Fruit fly (Drosophila melanogaster) whole organism, adult: Measurements from ENCODE around the gene S6KL.
A peak's percentile ranks its signal among the peaks of the same experiment; 100 is the strongest.

Source experiments
- CG11617 ChIP-seq: fragments of 200-800 bp; sonication (Bioruptor generic); optimal IDR thresholded peaks from 2 replicates; lab custom pipeline; 2017; ENCODE audit warnings: mild to moderate bottlenecking, missing biosample characterization, missing genetic modification reagents, missing genetic modification characterization
- CG12768 ChIP-seq: fragments of 200-800 bp; sonication (Bioruptor generic); optimal IDR thresholded peaks from 2 replicates; lab custom pipeline; 2017; ENCODE audit warnings: missing biosample characterization, missing genetic modification characterization, mild to moderate bottlenecking, moderate library complexity, missing genetic modification reagents
- CG14711 ChIP-seq: fragments of 200-800 bp; sonication (Bioruptor generic); optimal IDR thresholded peaks from 2 replicates; lab custom pipeline; 2018; ENCODE audit warnings: missing biosample characterization, mild to moderate bottlenecking, missing genetic modification characterization, moderate library complexity
- CG1620 ChIP-seq: fragments of 200-800 bp; sonication (Bioruptor generic); optimal IDR thresholded peaks from 2 replicates; lab custom pipeline; 2016; ENCODE audit warnings: missing biosample characterization, missing genetic modification characterization
- CG33017 ChIP-seq: fragments of 200-800 bp; sonication (Bioruptor generic); optimal IDR thresholded peaks from 2 replicates; lab custom pipeline; 2018; ENCODE audit warnings: missing biosample characterization, mild to moderate bottlenecking, missing genetic modification characterization, moderate library complexity
- CG5204 ChIP-seq: fragments of 200-800 bp; sonication (Bioruptor generic); optimal IDR thresholded peaks from 2 replicates; lab custom pipeline; 2016; ENCODE audit warnings: missing biosample characterization, missing genetic modification characterization
- CG7045 ChIP-seq: fragments of 200-800 bp; sonication (Bioruptor generic); optimal IDR thresholded peaks from 2 replicates; lab custom pipeline; 2017; ENCODE audit warnings: missing biosample characterization, mild to moderate bottlenecking, missing genetic modification characterization
- CG7101 ChIP-seq: fragments of 200-800 bp; sonication (Bioruptor generic); optimal IDR thresholded peaks from 2 replicates; lab custom pipeline; 2018; ENCODE audit warnings: missing biosample characterization, mild to moderate bottlenecking, missing genetic modification characterization, moderate library complexity
- Clk ChIP-seq: fragments of 200-800 bp; sonication (Bioruptor generic); optimal IDR thresholded peaks from 2 replicates; lab custom pipeline; 2017; ENCODE audit warnings: missing biosample characterization, missing genetic modification characterization
- Crg-1 ChIP-seq: fragments of 200-800 bp; sonication (Bioruptor generic); optimal IDR thresholded peaks from 2 replicates; lab custom pipeline; 2016; ENCODE audit warnings: missing biosample characterization, missing genetic modification characterization
- Hr96 ChIP-seq: fragments of 200-800 bp; sonication (Bioruptor generic); optimal IDR thresholded peaks from 2 replicates; lab custom pipeline; 2016; ENCODE audit warnings: missing biosample characterization, missing genetic modification characterization
- Mnt ChIP-seq: fragments of 200-800 bp; sonication (Bioruptor generic); optimal IDR thresholded peaks from 2 replicates; lab custom pipeline; 2016; ENCODE audit warnings: missing biosample characterization, mild to moderate bottlenecking, missing genetic modification characterization
- bab1 ChIP-seq: fragments of 200-800 bp; sonication (Bioruptor generic); optimal IDR thresholded peaks from 3 replicates; lab custom pipeline; 2019; ENCODE audit warnings: missing biosample characterization, mild to moderate bottlenecking, missing genetic modification characterization, moderate library complexity
- cic ChIP-seq: fragments of 200-800 bp; sonication (Bioruptor generic); optimal IDR thresholded peaks from 2 replicates; lab custom pipeline; 2017; ENCODE audit warnings: missing biosample characterization, mild to moderate bottlenecking, missing genetic modification characterization, moderate library complexity
- cnc ChIP-seq, 2 experiments: fragments of >200 bp; optimal IDR thresholded peaks; 2 replicates each; lab custom pipeline; 2017
- kay ChIP-seq: fragments of 200-800 bp; sonication (Bioruptor generic); peaks from one replicate; lab custom pipeline; 2016; ENCODE audit warnings: missing biosample characterization, missing genetic modification characterization, borderline replicate concordance
- ovo ChIP-seq: fragments of 200-800 bp; sonication (Bioruptor generic); optimal IDR thresholded peaks from 2 replicates; lab custom pipeline; 2016; ENCODE audit warnings: missing biosample characterization, missing genetic modification characterization
- pad ChIP-seq: fragments of 200-800 bp; sonication (Bioruptor generic); optimal IDR thresholded peaks from 3 replicates; lab custom pipeline; 2017; ENCODE audit warnings: missing biosample characterization, missing genetic modification characterization, mild to moderate bottlenecking, moderate library complexity, missing genetic modification reagents
- tj ChIP-seq: fragments of 200-800 bp; sonication (Bioruptor generic); optimal IDR thresholded peaks from 3 replicates; lab custom pipeline; 2017; ENCODE audit warnings: missing biosample characterization, mild to moderate bottlenecking, missing genetic modification characterization, moderate library complexity
- toe ChIP-seq: fragments of 200-800 bp; sonication (Bioruptor generic); optimal IDR thresholded peaks from 2 replicates; lab custom pipeline; 2016; ENCODE audit warnings: missing biosample characterization, missing genetic modification characterization

S6KL gene

dm6 chrX:18830396-18830795 is 42.1 kb downstream of the S6KL start, which contains the start of gene CG7101:
Gene CG7101 (plus strand): TSS chrX:18830591.
- TF ChIP-seq bab1 (peak; percentile 27), cnc (optimal IDR thresholded peaks at IDR 0.05; lab: Kevin White, UChicago) (no peak)

dm6 chrX:18832371-18832852 is 44.1 kb downstream of the S6KL start, which contains the start of gene Pvf1:
Gene Pvf1 (plus strand): TSS chrX:18832682.
- no peak for TF ChIP-seq cic
- peak; percentile 47 for TF ChIP-seq CG7101 (tag; lab: Kevin White, UChicago)
- TF ChIP-seq CG7045 (GFP tag; lab: Kevin White, UChicago): no peak
- TF ChIP-seq Clk (GFP tag; lab: Kevin White, UChicago): no peak
- TF ChIP-seq CG11617 (GFP tag; lab: Kevin White, UChicago): no peak
- TF ChIP-seq CG12768 (GFP tag; lab: Kevin White, UChicago): peak; percentile 5
- peak; percentile 54 for TF ChIP-seq pad
- TF ChIP-seq toe (GFP tag; lab: Kevin White, UChicago): no peak
- peak; percentile 47 for TF ChIP-seq bab1
- no peak for TF ChIP-seq CG14711 (tag; lab: Kevin White, UChicago)
- TF ChIP-seq ovo (GFP tag; lab: Kevin White, UChicago): peak; percentile 63
- no peak for TF ChIP-seq CG5204 (GFP tag; lab: Kevin White, UChicago)
- no peak for TF ChIP-seq cnc (optimal IDR thresholded peaks at IDR 0.05; lab: Kevin White, UChicago)
- TF ChIP-seq tj (GFP tag; lab: Kevin White, UChicago): peak; percentile 18
- TF ChIP-seq CG1620: no peak
- no peak for TF ChIP-seq kay (GFP tag; lab: Kevin White, UChicago)
- TF ChIP-seq Mnt (GFP tag; lab: Kevin White, UChicago): peak; percentile 23
- no peak for TF ChIP-seq Crg-1 (GFP tag; lab: Kevin White, UChicago)
- no peak for TF ChIP-seq CG33017 (tag; lab: Kevin White, UChicago)
- TF ChIP-seq Hr96 (GFP tag; lab: Kevin White, UChicago): no peak

dm6 chrX:18834399-18834798 is 46.1 kb downstream of the S6KL start:
- TF ChIP-seq CG14711 (tag; lab: Kevin White, UChicago) (peak; percentile 44), CG7101 (tag; lab: Kevin White, UChicago) (peak; percentile 45), Clk (GFP tag; lab: Kevin White, UChicago) (no peak), CG12768 (GFP tag; lab: Kevin White, UChicago) (no peak), CG7045 (GFP tag; lab: Kevin White, UChicago) (no peak), Crg-1 (GFP tag; lab: Kevin White, UChicago) (no peak), kay (GFP tag; lab: Kevin White, UChicago) (no peak), pad (no peak), bab1 (peak; percentile 19), CG33017 (tag; lab: Kevin White, UChicago) (no peak), Hr96 (GFP tag; lab: Kevin White, UChicago) (no peak), Mnt (GFP tag; lab: Kevin White, UChicago) (no peak), tj (GFP tag; lab: Kevin White, UChicago) (no peak), toe (GFP tag; lab: Kevin White, UChicago) (no peak)

DNA sequence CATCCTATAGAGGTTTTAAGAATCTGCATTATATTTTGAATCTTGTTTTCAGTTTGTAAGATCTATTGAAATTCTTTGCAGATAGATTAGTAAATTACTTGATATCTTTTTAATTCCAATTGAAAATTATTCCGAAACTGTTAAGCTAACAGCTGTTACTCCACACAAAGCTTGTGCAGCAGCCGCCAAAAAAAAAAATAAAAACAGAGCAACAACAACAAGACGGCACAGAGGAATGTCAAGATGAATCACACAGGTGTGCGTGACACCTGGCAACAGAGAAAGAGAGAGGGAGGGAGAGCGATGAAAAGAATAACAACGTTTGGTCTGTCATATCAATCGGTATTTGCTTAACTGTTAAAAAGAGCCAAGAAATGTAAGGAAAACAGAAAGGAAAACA is 46.7 kb downstream of the S6KL start:
- no peak for TF ChIP-seq CG7045 (GFP tag; lab: Kevin White, UChicago)
- TF ChIP-seq Crg-1 (GFP tag; lab: Kevin White, UChicago): no peak
- no peak for TF ChIP-seq cic
- TF ChIP-seq CG1620: no peak
- TF ChIP-seq tj (GFP tag; lab: Kevin White, UChicago): no peak
- TF ChIP-seq CG7101 (tag; lab: Kevin White, UChicago): peak; percentile 23

dm6 chrX:18835500-18835899 is 47.2 kb downstream of the S6KL start:
- TF ChIP-seq CG7101 (tag; lab: Kevin White, UChicago) (no peak), pad (peak; percentile 43), ovo (GFP tag; lab: Kevin White, UChicago) (peak; percentile 86), kay (GFP tag; lab: Kevin White, UChicago) (peak; percentile 79)

- peak; percentile 61 for TF ChIP-seq cic
- TF ChIP-seq CG14711 (tag; lab: Kevin White, UChicago): no peak
Measured at dm6 chrX:18836315-18836714, 48.1 kb downstream of the S6KL start.

DNA sequence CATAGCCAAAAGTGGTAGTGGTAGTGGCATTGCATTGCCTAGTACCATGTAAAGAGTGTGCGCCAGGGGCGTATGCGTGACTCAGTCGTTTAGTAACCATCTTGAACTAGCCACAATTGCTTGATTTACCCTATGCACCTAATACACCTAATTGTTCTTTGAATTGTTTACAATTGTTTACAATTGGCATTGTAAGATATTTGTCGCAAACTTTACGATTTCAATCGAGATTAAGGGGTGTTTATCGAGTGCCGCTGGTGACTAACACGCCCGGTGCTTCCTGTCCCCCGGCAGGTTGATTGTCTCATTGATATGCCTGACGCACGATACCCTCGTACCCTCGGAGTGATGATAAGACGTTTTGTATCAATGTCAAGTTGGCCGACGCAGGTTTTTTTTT is 48.8 kb downstream of the S6KL start:
- TF ChIP-seq tj (GFP tag; lab: Kevin White, UChicago): peak; percentile 30
- no peak for TF ChIP-seq pad
- TF ChIP-seq CG7045 (GFP tag; lab: Kevin White, UChicago): no peak
- no peak for TF ChIP-seq CG1620
- TF ChIP-seq Mnt (GFP tag; lab: Kevin White, UChicago): peak; percentile 8
- TF ChIP-seq Crg-1 (GFP tag; lab: Kevin White, UChicago): no peak
- no peak for TF ChIP-seq CG5204 (GFP tag; lab: Kevin White, UChicago)
- TF ChIP-seq cnc (optimal IDR thresholded peaks at IDR 0.05; lab: Kevin White, UChicago): no peak
- TF ChIP-seq ovo (GFP tag; lab: Kevin White, UChicago): no peak
- no peak for TF ChIP-seq toe (GFP tag; lab: Kevin White, UChicago)
- no peak for TF ChIP-seq CG12768 (GFP tag; lab: Kevin White, UChicago)
- peak; percentile 46 for TF ChIP-seq CG11617 (GFP tag; lab: Kevin White, UChicago)
- TF ChIP-seq cic: peak; percentile 59
- TF ChIP-seq CG7101 (tag; lab: Kevin White, UChicago): peak; percentile 58
- TF ChIP-seq Clk (GFP tag; lab: Kevin White, UChicago): no peak
- no peak for TF ChIP-seq bab1
- no peak for TF ChIP-seq CG14711 (tag; lab: Kevin White, UChicago)
- TF ChIP-seq Hr96 (GFP tag; lab: Kevin White, UChicago): peak; percentile 36
- peak; percentile 54 for TF ChIP-seq kay (GFP tag; lab: Kevin White, UChicago)
- no peak for TF ChIP-seq CG33017 (tag; lab: Kevin White, UChicago)
